Worm (Caenorhabditis elegans) whole organism, L1 larva: ENCODE data around the gene R04B5.6.

Experiments
- C04F5.9 ChIP-seq: sonication (generic microtip); optimal IDR thresholded peaks from 2 replicates; lab custom pipeline; 2016; ENCODE audit warnings: missing genetic modification characterization, missing compliant biosample characterization
- F16B12.6 ChIP-seq: fragments of 150-350 bp; optimal IDR thresholded peaks from 2 replicates; lab custom pipeline; 2014; ENCODE audit warnings: missing biosample characterization, missing genetic modification characterization
- alr-1 ChIP-seq: fragments of 200-800 bp; sonication (Bioruptor generic); optimal IDR thresholded peaks from 2 replicates; lab custom pipeline; 2018; ENCODE audit warnings: borderline replicate concordance, mild to moderate bottlenecking, missing genetic modification characterization, missing compliant biosample characterization
- blmp-1 ChIP-seq: fragments of 150-350 bp; optimal IDR thresholded peaks from 2 replicates; lab custom pipeline; 2014; ENCODE audit warnings: missing biosample characterization, missing genetic modification characterization
- ceh-8 ChIP-seq: fragments of 200-800 bp; sonication (Bioruptor generic); optimal IDR thresholded peaks from 2 replicates; lab custom pipeline; 2018; ENCODE audit warnings: mild to moderate bottlenecking, missing genetic modification characterization, moderate library complexity, missing compliant biosample characterization
- ces-1 ChIP-seq: fragments of 150-350 bp; optimal IDR thresholded peaks from 2 replicates; lab custom pipeline; 2014; ENCODE audit warnings: missing biosample characterization, missing genetic modification reagents, missing genetic modification characterization
- dpl-1 ChIP-seq, 3 experiments: fragments of 150-350 bp in 2 of 3; sonication (generic microtip) in 1 of 3; optimal IDR thresholded peaks; 2 replicates each; lab custom pipeline; 2014 to 2017; ENCODE audit warnings: missing biosample characterization in 3 of 3, missing genetic modification characterization in 3 of 3, missing genetic modification reagents in 3 of 3
- efl-3 ChIP-seq: fragments of 200-800 bp; sonication (Bioruptor generic); optimal IDR thresholded peaks from 2 replicates; lab custom pipeline; 2018; ENCODE audit warnings: mild to moderate bottlenecking, missing genetic modification characterization, missing compliant biosample characterization
- egl-13 ChIP-seq: sonication (generic microtip); optimal IDR thresholded peaks from 2 replicates; lab custom pipeline; 2016; ENCODE audit warnings: missing genotype, missing genetic modification reagents, missing genetic modification characterization, missing compliant biosample characterization
- egl-27 ChIP-seq, 2 experiments: fragments of 150-350 bp in 1 of 2; sonication (generic microtip); optimal IDR thresholded peaks; 3 replicates each; lab custom pipeline; 2017 to 2018; ENCODE audit warnings: missing biosample characterization in 2 of 2, missing genetic modification characterization in 2 of 2, missing genetic modification reagents in 2 of 2
- elt-3 ChIP-seq, 6 experiments: fragments of 150-350 bp in 1 of 6; sonication (generic microtip); optimal IDR thresholded peaks; 2 replicates each; lab custom pipeline; 2017 to 2018; ENCODE audit warnings: missing biosample characterization in 6 of 6, missing genetic modification characterization in 6 of 6, inconsistent platforms in 1 of 6
- ets-5 ChIP-seq: fragments of 200-800 bp; sonication (Bioruptor generic); IDR thresholded peaks from 2 replicates; pipeline ENCODE4 v1.3.6; 2022; ENCODE audit warnings: missing genetic modification characterization, missing compliant biosample characterization
- fkh-4 ChIP-seq: sonication (generic microtip); optimal IDR thresholded peaks from 2 replicates; lab custom pipeline; 2016; ENCODE audit warnings: missing compliant biosample characterization, missing genetic modification characterization, borderline replicate concordance
- fos-1 ChIP-seq: fragments of 150-350 bp; optimal IDR thresholded peaks from 2 replicates; lab custom pipeline; 2014; ENCODE audit warnings: missing biosample characterization, missing genetic modification characterization
- grh-1 ChIP-seq: fragments of 200-800 bp; sonication (Bioruptor generic); IDR thresholded peaks from 2 replicates; pipeline ENCODE4 v1.3.6; 2022; ENCODE audit warnings: missing genetic modification reagents, missing genetic modification characterization, missing compliant biosample characterization
- isw-1 ChIP-seq: fragments of 200-800 bp; sonication (Bioruptor generic); IDR thresholded peaks from 2 replicates; pipeline ENCODE4 v1.3.6; 2022; ENCODE audit warnings: missing genetic modification characterization, missing compliant biosample characterization
- jun-1 ChIP-seq: fragments of 150-350 bp; optimal IDR thresholded peaks from 2 replicates; lab custom pipeline; 2014; ENCODE audit warnings: missing biosample characterization, missing genetic modification reagents, missing genetic modification characterization
- lin-13 ChIP-seq: fragments of 150-350 bp; optimal IDR thresholded peaks from 2 replicates; lab custom pipeline; 2014; ENCODE audit warnings: missing biosample characterization, missing genetic modification reagents, missing genetic modification characterization
- lin-14 ChIP-seq: fragments of 200-800 bp; sonication (Bioruptor generic); optimal IDR thresholded peaks from 2 replicates; lab custom pipeline; 2018; ENCODE audit warnings: mild to moderate bottlenecking, missing genetic modification characterization, moderate library complexity, missing compliant biosample characterization
- lin-15B ChIP-seq: fragments of 150-350 bp; sonication (generic microtip); optimal IDR thresholded peaks from 3 replicates; lab custom pipeline; 2014; ENCODE audit warnings: missing biosample characterization, missing genetic modification characterization
- lsy-2 ChIP-seq, 2 experiments: fragments of 150-350 bp; optimal IDR thresholded peaks; 2 replicates each; lab custom pipeline; 2014; ENCODE audit warnings: missing biosample characterization in 2 of 2, missing genetic modification characterization in 2 of 2
- mab-9 ChIP-seq: fragments of 200-800 bp; sonication (Bioruptor generic); IDR thresholded peaks from 2 replicates; pipeline ENCODE4 v1.3.6; 2022; ENCODE audit warnings: missing genetic modification reagents, missing genetic modification characterization, missing compliant biosample characterization
- mef-2 ChIP-seq: fragments of 150-350 bp; optimal IDR thresholded peaks from 2 replicates; lab custom pipeline; 2014; ENCODE audit warnings: missing biosample characterization, missing genetic modification characterization
- nhr-19 ChIP-seq: fragments of 200-800 bp; sonication (Bioruptor generic); conservative IDR thresholded peaks from 2 replicates; pipeline ENCODE4 v1.3.6; 2022; ENCODE audit warnings: missing genetic modification characterization, missing compliant biosample characterization
- nhr-20 ChIP-seq: sonication (generic microtip); optimal IDR thresholded peaks from 2 replicates; lab custom pipeline; 2016; ENCODE audit warnings: mild to moderate bottlenecking, missing genetic modification characterization, missing compliant biosample characterization
- nhr-237 ChIP-seq: fragments of 150-350 bp; optimal IDR thresholded peaks from 2 replicates; lab custom pipeline; 2014; ENCODE audit warnings: missing biosample characterization, missing genetic modification characterization
- nhr-47 ChIP-seq: sonication (generic microtip); optimal IDR thresholded peaks from 2 replicates; lab custom pipeline; 2016; ENCODE audit warnings: mild to moderate bottlenecking, missing genetic modification characterization, moderate library complexity, missing compliant biosample characterization
- nhr-71 ChIP-seq: sonication (generic microtip); optimal IDR thresholded peaks from 2 replicates; lab custom pipeline; 2016; ENCODE audit warnings: mild to moderate bottlenecking, missing genetic modification characterization, moderate library complexity, missing compliant biosample characterization
- nhr-84 ChIP-seq: sonication (generic microtip); optimal IDR thresholded peaks from 2 replicates; lab custom pipeline; 2017; ENCODE audit warnings: missing biosample characterization, missing genetic modification characterization
- pag-3 ChIP-seq: sonication (generic microtip); optimal IDR thresholded peaks from 2 replicates; lab custom pipeline; 2017; ENCODE audit warnings: missing genetic modification characterization, mild to moderate bottlenecking, missing compliant biosample characterization, antibody characterized with exemption, borderline replicate concordance; ENCODE audit not compliant: insufficient read depth
- pqm-1 ChIP-seq: sonication (generic microtip); optimal IDR thresholded peaks from 3 replicates; lab custom pipeline; 2017; ENCODE audit warnings: missing biosample characterization, missing genetic modification characterization
- skn-1 ChIP-seq: fragments of 150-350 bp; optimal IDR thresholded peaks from 2 replicates; lab custom pipeline; 2014; ENCODE audit warnings: missing biosample characterization, missing genetic modification characterization
- snu-23 ChIP-seq: sonication (generic microtip); optimal IDR thresholded peaks from 2 replicates; lab custom pipeline; 2016; ENCODE audit warnings: missing genetic modification characterization, missing compliant biosample characterization
- sox-4 ChIP-seq: sonication (generic microtip); optimal IDR thresholded peaks from 2 replicates; lab custom pipeline; 2016; ENCODE audit warnings: missing genetic modification characterization, missing compliant biosample characterization
- sup-37 ChIP-seq: fragments of 200-800 bp; sonication (Bioruptor generic); optimal IDR thresholded peaks from 2 replicates; lab custom pipeline; 2018; ENCODE audit warnings: mild to moderate bottlenecking, missing genetic modification characterization, missing compliant biosample characterization
- unc-130 ChIP-seq: fragments of 150-350 bp; optimal IDR thresholded peaks from 2 replicates; lab custom pipeline; 2017; ENCODE audit warnings: missing biosample characterization, missing genetic modification characterization, inconsistent platforms
- unc-30 ChIP-seq: sonication (generic microtip); optimal IDR thresholded peaks from 2 replicates; lab custom pipeline; 2017; ENCODE audit warnings: missing biosample characterization, missing genetic modification characterization
- vab-15 ChIP-seq: sonication (generic microtip); optimal IDR thresholded peaks from 2 replicates; lab custom pipeline; 2017; ENCODE audit warnings: missing genotype, mild to moderate bottlenecking, missing genetic modification characterization, missing compliant biosample characterization
- zip-4 ChIP-seq: fragments of 200-800 bp; sonication (Bioruptor generic); optimal IDR thresholded peaks from 2 replicates; lab custom pipeline; 2018; ENCODE audit warnings: mild to moderate bottlenecking, missing genetic modification characterization, moderate library complexity, missing compliant biosample characterization

R04B5.6 gene

DNA sequence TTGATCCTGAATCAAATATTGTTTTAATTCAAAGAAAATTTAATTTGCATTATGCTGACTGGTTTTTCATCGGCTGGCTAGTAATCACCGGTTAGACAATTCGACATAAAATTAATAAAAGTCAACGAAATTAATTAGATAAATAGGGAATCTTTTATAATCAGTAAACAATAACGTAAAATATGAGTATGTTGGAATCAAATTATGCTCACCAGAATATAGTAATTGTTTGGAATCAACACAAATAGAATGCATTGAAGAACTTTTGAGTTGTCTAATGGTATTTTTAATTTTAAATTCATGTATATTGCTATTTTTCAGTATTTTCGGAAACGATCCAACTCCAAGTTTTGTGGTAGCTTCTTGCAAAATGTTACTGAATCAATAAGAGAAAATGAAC is 20.4 kb downstream of the R04B5.6 start, which contains the start of gene C08B6.2:
Gene C08B6.2 (plus strand): TSS at position 301 of the 400 bp plus-strand sequence.
- TF ChIP-seq sox-4 (tag; lab: Kevin White, UChicago) (no peak), skn-1 (tag; lab: Kevin White, UChicago) (no peak), nhr-47 (no peak), efl-3 (GFP tag; lab: Kevin White, UChicago) (no peak)

- no peak for TF ChIP-seq egl-27 (tag; optimal IDR thresholded peaks at IDR 0.05; lab: Kevin White, UChicago)
- no peak for TF ChIP-seq fos-1 (tag; lab: Kevin White, UChicago)
- no peak for TF ChIP-seq ces-1
- TF ChIP-seq lsy-2 (tag; optimal IDR thresholded peaks at IDR 0.05; lab: Kevin White, UChicago): no peak
- TF ChIP-seq lin-15B (tag; lab: Kevin White, UChicago): no peak
- no peak for TF ChIP-seq nhr-237 (tag; lab: Kevin White, UChicago)
- TF ChIP-seq nhr-19: no peak
- TF ChIP-seq isw-1 (GFP tag; lab: Robert Waterston, UW): no peak
- no peak for TF ChIP-seq F16B12.6
- no peak for TF ChIP-seq lin-14
Observed at ce11 chrV:10107309-10107708, 22.3 kb downstream of the R04B5.6 start, which contains the start of gene C08B6.11. Gene C08B6.11, plus strand, starts transcription at chrV:10107609.

ce11 chrV:10111129-10111528 is 26.2 kb downstream of the R04B5.6 start:
- TF ChIP-seq jun-1 (tag; lab: Kevin White, UChicago): no peak

DNA sequence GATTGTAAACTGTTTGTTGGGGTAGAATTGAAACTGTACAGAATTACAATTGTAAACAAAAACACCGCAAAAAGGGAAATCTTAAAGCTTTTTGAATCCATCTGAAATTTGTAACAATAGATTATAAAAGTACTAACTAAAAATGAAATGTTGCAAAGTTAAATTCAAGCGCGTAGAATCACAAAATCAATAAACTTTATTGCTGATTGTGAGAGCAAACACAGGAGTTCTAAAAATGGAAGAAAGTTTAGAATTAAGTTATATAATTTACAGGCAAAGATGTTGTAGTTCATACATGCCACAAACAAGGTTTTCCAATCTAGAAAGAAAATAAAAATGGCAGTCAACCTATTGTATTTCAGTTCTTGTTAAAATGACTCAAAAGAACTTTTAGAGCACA is 27.2 kb downstream of the R04B5.6 start, which contains the start of gene C08B6.3:
Gene C08B6.3 (minus strand): TSS at position 101 of the 400 bp plus-strand sequence.
- no peak for TF ChIP-seq snu-23 (GFP tag; lab: Kevin White, UChicago)
- TF ChIP-seq nhr-71 (tag; lab: Kevin White, UChicago): no peak
- TF ChIP-seq mab-9 (GFP tag; lab: Robert Waterston, UW): no peak
- TF ChIP-seq ets-5 (GFP tag; lab: Robert Waterston, UW): no peak
- no peak for TF ChIP-seq mef-2
- TF ChIP-seq F16B12.6: no peak
- TF ChIP-seq elt-3 (tag; optimal IDR thresholded peaks at IDR 0.05; lab: Kevin White, UChicago): no peak
- no peak for TF ChIP-seq zip-4 (GFP tag; lab: Kevin White, UChicago)
- TF ChIP-seq unc-130 (tag; lab: Kevin White, UChicago): no peak
- no peak for TF ChIP-seq sup-37 (GFP tag; lab: Kevin White, UChicago)
- no peak for TF ChIP-seq egl-13
- TF ChIP-seq efl-3 (GFP tag; lab: Kevin White, UChicago): no peak
- TF ChIP-seq nhr-19: no peak
- no peak for TF ChIP-seq blmp-1 (tag; lab: Kevin White, UChicago)

ce11 chrV:10114329-10114728 is 29.4 kb downstream of the R04B5.6 start, which contains the start of gene cht-5:
Gene cht-5, plus strand, starts transcription at chrV:10114629.
- TF ChIP-seq nhr-20 (tag; lab: Kevin White, UChicago) (no peak), pqm-1 (tag; lab: Kevin White, UChicago) (no peak), lin-13 (GFP tag; lab: Kevin White, UChicago) (no peak), ceh-8 (no peak), pag-3 (tag; lab: Kevin White, UChicago) (no peak), unc-30 (tag; lab: Kevin White, UChicago) (no peak), ces-1 (no peak), dpl-1 (GFP tag; optimal IDR thresholded peaks at IDR 0.05; lab: Kevin White, UChicago) (no peak), nhr-84 (tag; lab: Kevin White, UChicago) (no peak), alr-1 (tag; lab: Kevin White, UChicago) (no peak), C04F5.9 (no peak), F16B12.6 (no peak), fkh-4 (tag; lab: Kevin White, UChicago) (no peak), vab-15 (tag; lab: Kevin White, UChicago) (no peak), grh-1 (GFP tag; lab: Robert Waterston, UW) (no peak)
